Worm (Caenorhabditis elegans) whole organism, L3 larva: ENCODE data around the gene ZK792.7.

Experiments used
- R02D3.7 ChIP-seq: fragments of 150-350 bp; optimal IDR thresholded peaks from 2 replicates; lab custom pipeline; 2014; ENCODE audit warnings: missing biosample characterization, missing genetic modification characterization
- ZK546.5 ChIP-seq: sonication (generic microtip); optimal IDR thresholded peaks from 2 replicates; lab custom pipeline; 2017; ENCODE audit warnings: missing biosample characterization, missing genetic modification characterization
- aly-2 ChIP-seq: fragments of 150-350 bp; optimal IDR thresholded peaks from 2 replicates; lab custom pipeline; 2014; ENCODE audit warnings: missing biosample characterization, missing genetic modification characterization
- ama-1 ChIP-seq: fragments of 150-350 bp; optimal IDR thresholded peaks from 2 replicates; lab custom pipeline; 2018
- ceh-16 ChIP-seq: sonication (generic microtip); optimal IDR thresholded peaks from 2 replicates; lab custom pipeline; 2017; ENCODE audit warnings: missing biosample characterization, missing genetic modification characterization
- ceh-28 ChIP-seq: fragments of 150-350 bp; optimal IDR thresholded peaks from 2 replicates; lab custom pipeline; 2014; ENCODE audit warnings: missing biosample characterization, missing genetic modification reagents, missing genetic modification characterization
- ceh-82 ChIP-seq: fragments of 150-350 bp; optimal IDR thresholded peaks from 2 replicates; lab custom pipeline; 2014; ENCODE audit warnings: missing biosample characterization, missing genetic modification characterization
- ceh-9 ChIP-seq: sonication (generic microtip); optimal IDR thresholded peaks from 2 replicates; lab custom pipeline; 2018; ENCODE audit warnings: missing biosample characterization, missing genetic modification characterization
- daf-12 ChIP-seq: fragments of 150-350 bp; optimal IDR thresholded peaks from 2 replicates; lab custom pipeline; 2014; ENCODE audit warnings: missing biosample characterization, missing genetic modification reagents, missing genetic modification characterization
- egl-27 ChIP-seq: sonication (generic microtip); optimal IDR thresholded peaks from 4 replicates; lab custom pipeline; 2017; ENCODE audit warnings: missing biosample characterization, missing genetic modification reagents, missing genetic modification characterization
- elt-1 ChIP-seq: fragments of 150-350 bp; optimal IDR thresholded peaks from 2 replicates; lab custom pipeline; 2014; ENCODE audit warnings: missing biosample characterization, missing genetic modification characterization
- elt-2 ChIP-seq: sonication (generic microtip); optimal IDR thresholded peaks from 2 replicates; lab custom pipeline; 2016; ENCODE audit warnings: missing genetic modification reagents, mild to moderate bottlenecking, missing genetic modification characterization, missing compliant biosample characterization
- elt-3 ChIP-seq, 3 experiments: fragments of 150-350 bp in 1 of 3; sonication (generic microtip) in 2 of 3; optimal IDR thresholded peaks; 2 replicates in 2 of 3; 4 replicates in 1 of 3; lab custom pipeline; 2014 to 2017; ENCODE audit warnings: missing biosample characterization in 3 of 3, missing genetic modification characterization in 3 of 3
- eor-1 ChIP-seq, 2 experiments: fragments of 150-350 bp; optimal IDR thresholded peaks; 2 replicates each; lab custom pipeline; 2014 to 2018; ENCODE audit warnings: missing biosample characterization in 2 of 2, missing genetic modification characterization in 2 of 2
- fkh-10 ChIP-seq: sonication (generic microtip); optimal IDR thresholded peaks from 2 replicates; lab custom pipeline; 2017; ENCODE audit warnings: missing biosample characterization, missing genetic modification reagents, missing genetic modification characterization
- fkh-2 ChIP-seq: fragments of 150-350 bp; optimal IDR thresholded peaks from 2 replicates; lab custom pipeline; 2014; ENCODE audit warnings: missing biosample characterization, missing genetic modification reagents, missing genetic modification characterization
- fos-1 ChIP-seq: fragments of 150-350 bp; optimal IDR thresholded peaks from 2 replicates; lab custom pipeline; 2014; ENCODE audit warnings: missing biosample characterization, missing genetic modification characterization
- hmg-11 ChIP-seq: sonication (generic microtip); optimal IDR thresholded peaks from 2 replicates; lab custom pipeline; 2016; ENCODE audit warnings: missing genetic modification characterization, missing compliant biosample characterization
- jun-1 ChIP-seq: fragments of 150-350 bp; optimal IDR thresholded peaks from 2 replicates; lab custom pipeline; 2014; ENCODE audit warnings: missing biosample characterization, missing genetic modification reagents, missing genetic modification characterization
- lin-15B ChIP-seq: fragments of 150-350 bp; optimal IDR thresholded peaks from 2 replicates; lab custom pipeline; 2014; ENCODE audit warnings: missing biosample characterization, missing genetic modification characterization
- lin-39 ChIP-seq: fragments of 150-350 bp; optimal IDR thresholded peaks from 2 replicates; lab custom pipeline; 2018; ENCODE audit warnings: missing biosample characterization, missing genetic modification reagents, missing genetic modification characterization
- lsy-12 ChIP-seq: sonication (generic microtip); optimal IDR thresholded peaks from 2 replicates; lab custom pipeline; 2016; ENCODE audit warnings: mild to moderate bottlenecking, missing genetic modification characterization, missing compliant biosample characterization
- mml-1 ChIP-seq: fragments of 150-350 bp; sonication (generic microtip); optimal IDR thresholded peaks from 3 replicates; lab custom pipeline; 2014; ENCODE audit warnings: missing biosample characterization, missing genetic modification characterization
- nfya-1 ChIP-seq: sonication (generic microtip); optimal IDR thresholded peaks from 2 replicates; lab custom pipeline; 2017; ENCODE audit warnings: missing genetic modification characterization, mild to moderate bottlenecking, missing compliant biosample characterization, antibody characterized with exemption, moderate library complexity; ENCODE audit not compliant: insufficient read depth
- nhr-12 ChIP-seq: fragments of 150-350 bp; optimal IDR thresholded peaks from 2 replicates; lab custom pipeline; 2014; ENCODE audit warnings: missing biosample characterization, missing genetic modification characterization
- nhr-23 ChIP-seq: fragments of 150-350 bp; optimal IDR thresholded peaks from 2 replicates; lab custom pipeline; 2014; ENCODE audit warnings: missing biosample characterization, missing genetic modification reagents, missing genetic modification characterization
- nhr-25 ChIP-seq: sonication (generic microtip); optimal IDR thresholded peaks from 2 replicates; lab custom pipeline; 2017; ENCODE audit warnings: missing biosample characterization, missing genetic modification characterization
- nhr-28 ChIP-seq: fragments of 150-350 bp; optimal IDR thresholded peaks from 2 replicates; lab custom pipeline; 2014; ENCODE audit warnings: missing biosample characterization, missing genetic modification characterization
- nhr-67 ChIP-seq: fragments of 150-350 bp; optimal IDR thresholded peaks from 2 replicates; lab custom pipeline; 2014; ENCODE audit warnings: missing biosample characterization, missing genetic modification characterization
- nhr-76 ChIP-seq: fragments of 150-350 bp; sonication (generic microtip); optimal IDR thresholded peaks from 5 replicates; lab custom pipeline; 2014; ENCODE audit warnings: missing biosample characterization, missing genetic modification characterization
- pha-4 ChIP-seq: fragments of 150-350 bp; optimal IDR thresholded peaks from 2 replicates; lab custom pipeline; 2014; ENCODE audit warnings: missing biosample characterization, missing genetic modification reagents, missing genetic modification characterization
- pqm-1 ChIP-seq: fragments of 150-350 bp; optimal IDR thresholded peaks from 2 replicates; lab custom pipeline; 2017; ENCODE audit warnings: missing biosample characterization, missing genetic modification characterization, inconsistent platforms
- sea-2 ChIP-seq: fragments of 150-350 bp; sonication (generic microtip); optimal IDR thresholded peaks from 4 replicates; lab custom pipeline; 2014; ENCODE audit warnings: missing biosample characterization, missing genetic modification reagents, missing genetic modification characterization
- skn-1 ChIP-seq: fragments of 150-350 bp; optimal IDR thresholded peaks from 2 replicates; lab custom pipeline; 2014; ENCODE audit warnings: missing biosample characterization, missing genetic modification characterization
- snpc-4 ChIP-seq: fragments of 150-350 bp; optimal IDR thresholded peaks from 2 replicates; lab custom pipeline; 2014; ENCODE audit warnings: missing biosample characterization, missing genetic modification characterization
- tbx-2 ChIP-seq: sonication (generic microtip); optimal IDR thresholded peaks from 2 replicates; lab custom pipeline; 2016; ENCODE audit warnings: mild to moderate bottlenecking, missing genetic modification characterization, missing compliant biosample characterization
- unc-39 ChIP-seq: sonication (generic microtip); optimal IDR thresholded peaks from 4 replicates; lab custom pipeline; 2017; ENCODE audit warnings: missing biosample characterization, missing genetic modification characterization
- unc-62 ChIP-seq: fragments of 150-350 bp; sonication (generic microtip); optimal IDR thresholded peaks from 4 replicates; lab custom pipeline; 2014; ENCODE audit warnings: missing biosample characterization, missing genetic modification reagents, missing genetic modification characterization
- ztf-11 ChIP-seq: fragments of 150-350 bp; optimal IDR thresholded peaks from 2 replicates; lab custom pipeline; 2014; ENCODE audit warnings: missing biosample characterization, missing genetic modification characterization
- ztf-4 ChIP-seq: fragments of 150-350 bp; optimal IDR thresholded peaks from 2 replicates; lab custom pipeline; 2014; ENCODE audit warnings: missing biosample characterization, missing genetic modification characterization

The ZK792.7 gene

DNA sequence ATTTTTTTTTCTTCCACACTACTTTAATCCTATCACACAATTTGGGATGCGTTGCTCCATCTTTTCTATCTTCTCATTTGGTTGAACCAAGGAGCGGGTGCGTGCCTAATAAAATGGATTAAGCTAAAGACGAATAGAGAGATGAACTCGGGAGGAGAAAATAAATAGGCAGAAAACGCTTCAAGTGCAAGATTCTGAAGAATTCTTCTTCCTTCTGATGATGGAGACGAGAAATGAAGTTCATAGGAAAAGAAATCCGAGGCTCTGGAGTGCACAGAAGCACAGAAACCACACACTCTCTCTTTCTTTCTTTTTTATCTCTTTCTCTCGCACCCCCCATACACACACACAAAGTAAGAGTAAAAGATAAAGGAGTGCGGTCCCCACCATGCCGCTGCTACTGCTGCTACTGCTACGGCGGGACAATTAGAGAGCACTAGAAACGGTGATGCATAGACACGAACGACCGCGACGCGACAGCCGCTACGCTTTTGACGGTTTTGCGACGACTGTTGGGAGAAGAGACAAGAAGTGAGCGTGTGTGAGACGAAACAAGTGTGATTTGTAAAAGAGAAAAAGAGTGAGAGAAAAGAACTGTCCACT lies 2.1 kb upstream of the ZK792.7 start:
- TF ChIP-seq ztf-4 (no peak), aly-2 (tag; lab: Kevin White, UChicago) (no peak), ceh-28 (tag; lab: Kevin White, UChicago) (peak; percentile 51), nhr-25 (tag; lab: Kevin White, UChicago) (peak; percentile 86), lin-39 (tag; lab: Kevin White, UChicago) (peak; percentile 73), lsy-12 (tag; lab: Kevin White, UChicago) (peak; percentile 51), R02D3.7 (tag; lab: Kevin White, UChicago) (no peak), ceh-16 (no peak), skn-1 (tag; lab: Kevin White, UChicago) (peak; percentile 47), hmg-11 (tag; lab: Kevin White, UChicago) (peak; percentile 64), jun-1 (tag; lab: Kevin White, UChicago) (peak; percentile 78), snpc-4 (tag; lab: Kevin White, UChicago) (peak; percentile 60), lin-15B (tag; lab: Kevin White, UChicago) (peak; percentile 62), nfya-1 (peak; percentile 84), elt-2 (tag; lab: Kevin White, UChicago) (peak; percentile 96), fkh-2 (tag; lab: Kevin White, UChicago) (no peak), elt-3 (tag; optimal IDR thresholded peaks at IDR 0.05; lab: Kevin White, UChicago) (peak in 2 of 3 experiments; percentile 51 to 61), fkh-10 (GFP tag; lab: Kevin White, UChicago) (peak; percentile 41), pha-4 (tag; lab: Kevin White, UChicago) (peak; percentile 92), fos-1 (tag; lab: Kevin White, UChicago) (peak; percentile 1), nhr-23 (tag; lab: Kevin White, UChicago) (peak; percentile 75), ztf-11 (tag; lab: Kevin White, UChicago) (no peak), nhr-28 (tag; lab: Kevin White, UChicago) (no peak), ceh-9 (tag; lab: Kevin White, UChicago) (no peak), nhr-12 (tag; lab: Kevin White, UChicago) (no peak), nhr-67 (tag; lab: Kevin White, UChicago) (no peak), ZK546.5 (tag; lab: Kevin White, UChicago) (no peak), tbx-2 (peak; percentile 38), pqm-1 (tag; lab: Kevin White, UChicago) (peak; percentile 88), mml-1 (tag; lab: Kevin White, UChicago) (no peak), elt-1 (peak; percentile 22), ama-1 (lab: Kevin White, UChicago) (peak; percentile 47), egl-27 (tag; lab: Kevin White, UChicago) (peak; percentile 26), ceh-82 (peak; percentile 7), unc-39 (tag; lab: Kevin White, UChicago) (peak; percentile 24), nhr-76 (tag; lab: Kevin White, UChicago) (no peak), daf-12 (tag; lab: Kevin White, UChicago) (no peak), unc-62 (GFP tag; lab: Kevin White, UChicago) (peak; percentile 33), sea-2 (GFP tag; lab: Kevin White, UChicago) (no peak)

DNA sequence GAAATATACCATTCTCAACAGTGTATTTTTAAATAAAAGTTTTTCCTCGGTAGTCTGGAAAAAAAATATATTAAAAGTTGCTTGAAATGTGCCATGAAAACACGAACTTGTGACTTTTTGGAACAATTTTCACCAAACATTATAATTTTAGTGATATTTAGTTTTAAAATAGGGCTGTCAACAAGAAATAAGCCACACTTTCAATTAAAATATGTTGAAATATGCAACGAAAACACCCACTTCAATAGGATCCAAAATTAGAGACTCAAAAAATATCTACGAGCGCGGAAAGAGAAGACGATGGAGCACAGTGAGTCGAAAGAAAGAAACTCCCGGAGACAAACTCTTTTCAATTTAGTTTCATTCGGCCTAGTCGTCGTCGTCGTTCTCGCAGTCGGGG lies 750 bp upstream of the ZK792.7 start, which contains the start of gene ZK792.12:
TSS of gene ZK792.12 (plus strand) at position 301 of the 400 bp plus-strand sequence.
- TF ChIP-seq lin-39 (tag; lab: Kevin White, UChicago) (no peak), mml-1 (tag; lab: Kevin White, UChicago) (no peak), ZK546.5 (tag; lab: Kevin White, UChicago) (no peak), fos-1 (tag; lab: Kevin White, UChicago) (no peak), eor-1 (tag; optimal IDR thresholded peaks at IDR 0.05; lab: Kevin White, UChicago) (no peak), elt-3 (tag; optimal IDR thresholded peaks at IDR 0.05; lab: Kevin White, UChicago) (no peak)

DNA sequence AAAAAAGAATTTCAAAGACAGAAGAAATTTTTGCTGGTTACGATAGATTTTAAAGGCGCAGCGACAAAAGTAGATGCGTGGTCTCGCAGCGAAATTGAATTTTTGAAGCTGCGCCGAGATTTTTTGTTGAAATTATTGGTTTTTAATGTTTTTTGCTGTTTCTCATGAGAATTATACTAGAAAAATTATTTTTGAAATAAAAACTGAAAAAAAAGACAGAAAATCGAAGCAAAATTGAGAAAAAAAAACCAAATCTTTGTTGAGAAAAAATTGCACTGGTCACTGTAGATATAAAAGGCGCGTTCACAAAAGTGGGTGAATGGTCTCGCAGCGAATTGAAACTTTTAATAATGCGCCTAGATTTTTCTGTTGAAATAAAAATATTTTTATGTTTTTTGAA lies 1.4 kb downstream of the ZK792.7 start:
- TF ChIP-seq pha-4 (tag; lab: Kevin White, UChicago) (no peak), nhr-23 (tag; lab: Kevin White, UChicago) (peak; percentile 6), fkh-2 (tag; lab: Kevin White, UChicago) (no peak)
